Fruit fly (Drosophila melanogaster) whole organism, adult: ENCODE data around the gene phol.

Experiments
- CG11617 ChIP-seq: fragments of 200-800 bp; sonication (Bioruptor generic); optimal IDR thresholded peaks from 2 replicates; lab custom pipeline; 2017; ENCODE audit warnings: mild to moderate bottlenecking, missing biosample characterization, missing genetic modification reagents, missing genetic modification characterization
- CG12768 ChIP-seq: fragments of 200-800 bp; sonication (Bioruptor generic); optimal IDR thresholded peaks from 2 replicates; lab custom pipeline; 2017; ENCODE audit warnings: missing biosample characterization, missing genetic modification characterization, mild to moderate bottlenecking, moderate library complexity, missing genetic modification reagents
- CG14711 ChIP-seq: fragments of 200-800 bp; sonication (Bioruptor generic); optimal IDR thresholded peaks from 2 replicates; lab custom pipeline; 2018; ENCODE audit warnings: missing biosample characterization, mild to moderate bottlenecking, missing genetic modification characterization, moderate library complexity
- CG1620 ChIP-seq: fragments of 200-800 bp; sonication (Bioruptor generic); optimal IDR thresholded peaks from 2 replicates; lab custom pipeline; 2016; ENCODE audit warnings: missing biosample characterization, missing genetic modification characterization
- CG33017 ChIP-seq: fragments of 200-800 bp; sonication (Bioruptor generic); optimal IDR thresholded peaks from 2 replicates; lab custom pipeline; 2018; ENCODE audit warnings: missing biosample characterization, mild to moderate bottlenecking, missing genetic modification characterization, moderate library complexity
- CG5204 ChIP-seq: fragments of 200-800 bp; sonication (Bioruptor generic); optimal IDR thresholded peaks from 2 replicates; lab custom pipeline; 2016; ENCODE audit warnings: missing biosample characterization, missing genetic modification characterization
- CG7045 ChIP-seq: fragments of 200-800 bp; sonication (Bioruptor generic); optimal IDR thresholded peaks from 2 replicates; lab custom pipeline; 2017; ENCODE audit warnings: missing biosample characterization, mild to moderate bottlenecking, missing genetic modification characterization
- CG7101 ChIP-seq: fragments of 200-800 bp; sonication (Bioruptor generic); optimal IDR thresholded peaks from 2 replicates; lab custom pipeline; 2018; ENCODE audit warnings: missing biosample characterization, mild to moderate bottlenecking, missing genetic modification characterization, moderate library complexity
- Clk ChIP-seq: fragments of 200-800 bp; sonication (Bioruptor generic); optimal IDR thresholded peaks from 2 replicates; lab custom pipeline; 2017; ENCODE audit warnings: missing biosample characterization, missing genetic modification characterization
- Crg-1 ChIP-seq: fragments of 200-800 bp; sonication (Bioruptor generic); optimal IDR thresholded peaks from 2 replicates; lab custom pipeline; 2016; ENCODE audit warnings: missing biosample characterization, missing genetic modification characterization
- Hr96 ChIP-seq: fragments of 200-800 bp; sonication (Bioruptor generic); optimal IDR thresholded peaks from 2 replicates; lab custom pipeline; 2016; ENCODE audit warnings: missing biosample characterization, missing genetic modification characterization
- Mnt ChIP-seq: fragments of 200-800 bp; sonication (Bioruptor generic); optimal IDR thresholded peaks from 2 replicates; lab custom pipeline; 2016; ENCODE audit warnings: missing biosample characterization, mild to moderate bottlenecking, missing genetic modification characterization
- bab1 ChIP-seq: fragments of 200-800 bp; sonication (Bioruptor generic); optimal IDR thresholded peaks from 3 replicates; lab custom pipeline; 2019; ENCODE audit warnings: missing biosample characterization, mild to moderate bottlenecking, missing genetic modification characterization, moderate library complexity
- cic ChIP-seq: fragments of 200-800 bp; sonication (Bioruptor generic); optimal IDR thresholded peaks from 2 replicates; lab custom pipeline; 2017; ENCODE audit warnings: missing biosample characterization, mild to moderate bottlenecking, missing genetic modification characterization, moderate library complexity
- cnc ChIP-seq, 2 experiments: fragments of >200 bp; optimal IDR thresholded peaks; 2 replicates each; lab custom pipeline; 2017
- kay ChIP-seq: fragments of 200-800 bp; sonication (Bioruptor generic); peaks from one replicate; lab custom pipeline; 2016; ENCODE audit warnings: missing biosample characterization, missing genetic modification characterization, borderline replicate concordance
- ovo ChIP-seq: fragments of 200-800 bp; sonication (Bioruptor generic); optimal IDR thresholded peaks from 2 replicates; lab custom pipeline; 2016; ENCODE audit warnings: missing biosample characterization, missing genetic modification characterization
- pad ChIP-seq: fragments of 200-800 bp; sonication (Bioruptor generic); optimal IDR thresholded peaks from 3 replicates; lab custom pipeline; 2017; ENCODE audit warnings: missing biosample characterization, missing genetic modification characterization, mild to moderate bottlenecking, moderate library complexity, missing genetic modification reagents
- tj ChIP-seq: fragments of 200-800 bp; sonication (Bioruptor generic); optimal IDR thresholded peaks from 3 replicates; lab custom pipeline; 2017; ENCODE audit warnings: missing biosample characterization, mild to moderate bottlenecking, missing genetic modification characterization, moderate library complexity
- toe ChIP-seq: fragments of 200-800 bp; sonication (Bioruptor generic); optimal IDR thresholded peaks from 2 replicates; lab custom pipeline; 2016; ENCODE audit warnings: missing biosample characterization, missing genetic modification characterization

The phol gene

dm6 chr3L:9431848-9432623 lies 24.0 kb downstream of the phol start:
- TF ChIP-seq toe (GFP tag; lab: Kevin White, UChicago) (no peak), Mnt (no peak), pad (GFP tag; lab: Kevin White, UChicago) (no peak), kay (GFP tag; lab: Kevin White, UChicago) (no peak), CG7045 (GFP tag; lab: Kevin White, UChicago) (no peak), CG11617 (no peak), Hr96 (no peak), cnc (optimal IDR thresholded peaks at IDR 0.05; lab: Kevin White, UChicago) (no peak), CG7101 (no peak), ovo (no peak), CG12768 (no peak), CG14711 (no peak), CG1620 (no peak), CG5204 (GFP tag; lab: Kevin White, UChicago) (no peak), Clk (GFP tag; lab: Kevin White, UChicago) (no peak), bab1 (GFP tag; lab: Kevin White, UChicago) (no peak), Crg-1 (GFP tag; lab: Kevin White, UChicago) (no peak)

DNA sequence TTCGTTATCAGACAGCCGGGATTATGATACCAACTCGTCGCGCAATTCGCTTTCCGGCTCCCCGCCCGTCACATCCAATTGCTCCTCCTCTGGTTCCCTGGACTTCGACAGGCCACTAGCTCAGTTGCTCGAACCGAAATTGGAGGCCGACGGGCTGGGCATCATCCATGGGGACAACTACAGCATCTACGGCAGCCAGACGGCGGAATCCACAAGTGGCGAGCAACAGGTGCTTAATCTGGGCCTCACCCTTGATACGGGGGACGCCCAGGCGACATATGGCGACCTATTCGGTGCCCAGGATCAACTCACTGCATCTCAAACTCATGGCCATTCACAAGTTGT lies 25.5 kb downstream of the phol start:
- no peak for TF ChIP-seq CG5204 (GFP tag; lab: Kevin White, UChicago)
- peak; percentile 34 for TF ChIP-seq CG12768

- peak; percentile 27 for TF ChIP-seq tj (GFP tag; lab: Kevin White, UChicago)
- TF ChIP-seq CG33017: peak; percentile 51
- TF ChIP-seq CG11617: peak; percentile 73
- TF ChIP-seq pad (GFP tag; lab: Kevin White, UChicago): peak; percentile 24
- TF ChIP-seq kay (GFP tag; lab: Kevin White, UChicago): no peak
- no peak for TF ChIP-seq CG5204 (GFP tag; lab: Kevin White, UChicago)
- TF ChIP-seq bab1 (GFP tag; lab: Kevin White, UChicago): peak; percentile 70
- TF ChIP-seq cnc (optimal IDR thresholded peaks at IDR 0.05; lab: Kevin White, UChicago): no peak
- peak; percentile 15 for TF ChIP-seq CG7045 (GFP tag; lab: Kevin White, UChicago)
- TF ChIP-seq CG14711: peak; percentile 50
- TF ChIP-seq CG1620: peak; percentile 61
- peak; percentile 66 for TF ChIP-seq CG7101
- TF ChIP-seq CG12768: peak; percentile 47
- peak; percentile 33 for TF ChIP-seq Crg-1 (GFP tag; lab: Kevin White, UChicago)
- TF ChIP-seq toe (GFP tag; lab: Kevin White, UChicago): no peak
- peak; percentile 87 for TF ChIP-seq Mnt
- TF ChIP-seq Hr96: peak; percentile 40
- peak; percentile 1 for TF ChIP-seq Clk (GFP tag; lab: Kevin White, UChicago)
- TF ChIP-seq ovo: peak; percentile 19
- TF ChIP-seq cic (GFP tag; lab: Kevin White, UChicago): peak; percentile 48
Measured at dm6 chr3L:9429665-9430607, 26.1 kb downstream of the phol start, which contains the start of the genes RpS17 and MTF-1. Gene RpS17, minus strand, starts transcription at chr3L:9429821. Gene MTF-1, plus strand, starts transcription at chr3L:9430312.

DNA sequence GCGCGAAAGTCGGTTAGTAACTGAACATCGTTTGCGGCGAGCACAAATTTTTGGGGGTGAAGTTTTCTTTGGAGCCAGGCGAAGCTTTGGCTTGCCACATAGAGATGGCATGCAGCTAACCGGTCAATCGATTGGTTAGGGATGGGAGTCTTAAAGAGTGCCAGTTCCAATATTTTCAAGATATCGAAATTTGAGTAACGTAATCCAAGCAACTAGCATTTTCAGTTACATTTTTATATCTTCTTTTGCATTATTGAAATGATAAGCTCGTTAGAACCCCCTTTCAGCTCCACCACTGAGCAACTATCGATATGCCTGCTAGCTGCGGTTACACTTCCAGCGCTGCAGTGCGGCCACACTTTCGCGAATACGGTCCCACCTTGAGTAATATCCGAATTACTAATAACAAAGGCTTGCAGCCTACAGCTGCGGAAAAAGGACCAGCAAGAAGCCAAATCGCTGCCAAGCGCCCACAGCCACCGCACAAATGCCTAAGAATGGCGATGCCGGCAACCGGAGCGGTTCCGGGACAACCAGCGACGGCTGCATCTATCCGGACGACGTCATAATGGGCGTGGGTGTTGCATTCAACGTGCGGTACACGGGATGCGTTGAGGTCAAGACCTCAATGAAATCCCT lies 29.3 kb downstream of the phol start, which contains the start of the genes Atat and Shc:
TSS of gene Atat (minus strand) at position 103 of the 639 bp plus-strand sequence.
TSS of gene Shc (plus strand) at position 355 of the 639 bp plus-strand sequence.
- TF ChIP-seq CG1620: peak; percentile 100
- TF ChIP-seq bab1 (GFP tag; lab: Kevin White, UChicago): peak; percentile 99
- TF ChIP-seq cnc (optimal IDR thresholded peaks at IDR 0.05; lab: Kevin White, UChicago): no peak
- peak; percentile 97 for TF ChIP-seq CG33017
- TF ChIP-seq CG7045 (GFP tag; lab: Kevin White, UChicago): peak; percentile 98
- TF ChIP-seq cic (GFP tag; lab: Kevin White, UChicago): peak; percentile 89
- TF ChIP-seq toe (GFP tag; lab: Kevin White, UChicago): peak; percentile 100
- no peak for TF ChIP-seq CG5204 (GFP tag; lab: Kevin White, UChicago)
- TF ChIP-seq CG12768: peak; percentile 99
- TF ChIP-seq CG7101: peak; percentile 99
- peak; percentile 97 for TF ChIP-seq kay (GFP tag; lab: Kevin White, UChicago)
- TF ChIP-seq Clk (GFP tag; lab: Kevin White, UChicago): peak; percentile 99
- TF ChIP-seq Crg-1 (GFP tag; lab: Kevin White, UChicago): peak; percentile 99
- peak; percentile 94 for TF ChIP-seq Mnt
- peak; percentile 97 for TF ChIP-seq CG11617
- peak; percentile 95 for TF ChIP-seq CG14711
- peak; percentile 89 for TF ChIP-seq tj (GFP tag; lab: Kevin White, UChicago)
- TF ChIP-seq pad (GFP tag; lab: Kevin White, UChicago): peak; percentile 95
- TF ChIP-seq Hr96: peak; percentile 100
- peak; percentile 96 for TF ChIP-seq ovo

- no peak for TF ChIP-seq pad (GFP tag; lab: Kevin White, UChicago)
- TF ChIP-seq Crg-1 (GFP tag; lab: Kevin White, UChicago): no peak
- TF ChIP-seq CG7045 (GFP tag; lab: Kevin White, UChicago): no peak
- no peak for TF ChIP-seq CG14711
- no peak for TF ChIP-seq kay (GFP tag; lab: Kevin White, UChicago)
- TF ChIP-seq CG1620: no peak
- no peak for TF ChIP-seq CG33017
- TF ChIP-seq CG5204 (GFP tag; lab: Kevin White, UChicago): no peak
- TF ChIP-seq bab1 (GFP tag; lab: Kevin White, UChicago): no peak
- TF ChIP-seq CG7101: no peak
- TF ChIP-seq cnc (optimal IDR thresholded peaks at IDR 0.05; lab: Kevin White, UChicago): no peak
- TF ChIP-seq ovo: no peak
- TF ChIP-seq toe (GFP tag; lab: Kevin White, UChicago): no peak
- TF ChIP-seq Clk (GFP tag; lab: Kevin White, UChicago): no peak
- TF ChIP-seq CG12768: no peak
- no peak for TF ChIP-seq CG11617
- no peak for TF ChIP-seq Hr96
- no peak for TF ChIP-seq tj (GFP tag; lab: Kevin White, UChicago)
Measured at dm6 chr3L:9425838-9426237, 30.2 kb downstream of the phol start.
